Worm (Caenorhabditis elegans) whole organism, L2 larva: ENCODE data around the gene dhs-11.
A peak's percentile ranks its signal among the peaks of the same experiment; 100 is the strongest.

Experiments used
- C34F6.9 ChIP-seq: fragments of 150-350 bp; optimal IDR thresholded peaks from 2 replicates; lab custom pipeline; 2014; ENCODE audit warnings: missing biosample characterization, missing genetic modification characterization
- F13H6.1 ChIP-seq: sonication (generic microtip); optimal IDR thresholded peaks from 2 replicates; lab custom pipeline; 2016; ENCODE audit warnings: missing genetic modification characterization, missing compliant biosample characterization
- R02D3.7 ChIP-seq: fragments of 150-350 bp; optimal IDR thresholded peaks from 2 replicates; lab custom pipeline; 2014; ENCODE audit warnings: missing biosample characterization, missing genetic modification characterization
- ama-1 ChIP-seq: fragments of 150-350 bp; optimal IDR thresholded peaks from 2 replicates; lab custom pipeline; 2018; ENCODE audit warnings: inconsistent platforms
- blmp-1 ChIP-seq: sonication (generic microtip); optimal IDR thresholded peaks from 2 replicates; lab custom pipeline; 2017; ENCODE audit warnings: missing genetic modification characterization, mild to moderate bottlenecking, missing compliant biosample characterization, antibody characterized with exemption, moderate library complexity; ENCODE audit not compliant: insufficient read depth
- ceh-16 ChIP-seq: fragments of 150-350 bp; optimal IDR thresholded peaks from 2 replicates; lab custom pipeline; 2014; ENCODE audit warnings: missing biosample characterization, missing genetic modification characterization
- ceh-82 ChIP-seq: fragments of 150-350 bp; optimal IDR thresholded peaks from 2 replicates; lab custom pipeline; 2014; ENCODE audit warnings: missing biosample characterization, missing genetic modification characterization
- crh-2 ChIP-seq: sonication (generic microtip); optimal IDR thresholded peaks from 2 replicates; lab custom pipeline; 2017; ENCODE audit warnings: missing biosample characterization, missing genetic modification characterization
- egl-27 ChIP-seq: sonication (generic microtip); optimal IDR thresholded peaks from 3 replicates; lab custom pipeline; 2017; ENCODE audit warnings: missing biosample characterization, missing genetic modification reagents, missing genetic modification characterization
- elt-1 ChIP-seq: fragments of 150-350 bp; optimal IDR thresholded peaks from 2 replicates; lab custom pipeline; 2014; ENCODE audit warnings: missing biosample characterization, missing genetic modification characterization
- fos-1 ChIP-seq: fragments of 150-350 bp; optimal IDR thresholded peaks from 2 replicates; lab custom pipeline; 2014; ENCODE audit warnings: missing biosample characterization, missing genetic modification characterization
- gmeb-1 ChIP-seq: fragments of 150-350 bp; optimal IDR thresholded peaks from 2 replicates; lab custom pipeline; 2014; ENCODE audit warnings: missing biosample characterization, missing genetic modification characterization
- lin-11 ChIP-seq: fragments of 150-350 bp; sonication (generic microtip); optimal IDR thresholded peaks from 2 replicates; lab custom pipeline; 2014; ENCODE audit warnings: missing biosample characterization, missing genetic modification characterization, inconsistent platforms, mixed read lengths
- lin-13 ChIP-seq: fragments of 150-350 bp; optimal IDR thresholded peaks from 2 replicates; lab custom pipeline; 2014; ENCODE audit warnings: missing biosample characterization, missing genetic modification reagents, missing genetic modification characterization
- lin-39 ChIP-seq: fragments of 150-350 bp; optimal IDR thresholded peaks from 2 replicates; lab custom pipeline; 2014; ENCODE audit warnings: missing biosample characterization, missing genetic modification reagents, missing genetic modification characterization
- lsy-2 ChIP-seq, 2 experiments: fragments of 150-350 bp in 1 of 2; sonication (generic microtip) in 1 of 2; optimal IDR thresholded peaks; 2 replicates each; lab custom pipeline; 2014 to 2017; ENCODE audit warnings: missing biosample characterization in 2 of 2, missing genetic modification characterization in 2 of 2
- mab-5 ChIP-seq: fragments of 150-350 bp; optimal IDR thresholded peaks from 2 replicates; lab custom pipeline; 2014; ENCODE audit warnings: missing biosample characterization, missing genetic modification characterization
- mbf-1 ChIP-seq: sonication (generic microtip); optimal IDR thresholded peaks from 2 replicates; lab custom pipeline; 2017; ENCODE audit warnings: missing biosample characterization, missing genetic modification characterization
- mdl-1 ChIP-seq, 2 experiments: fragments of 150-350 bp in 1 of 2; sonication (generic microtip) in 1 of 2; optimal IDR thresholded peaks; 2 replicates each; lab custom pipeline; 2017; ENCODE audit warnings: missing biosample characterization in 2 of 2, missing genetic modification characterization in 2 of 2
- nhr-10 ChIP-seq: sonication (generic microtip); optimal IDR thresholded peaks from 2 replicates; lab custom pipeline; 2017; ENCODE audit warnings: missing biosample characterization, missing genetic modification characterization
- nhr-11 ChIP-seq: fragments of 150-350 bp; optimal IDR thresholded peaks from 2 replicates; lab custom pipeline; 2014; ENCODE audit warnings: missing biosample characterization, missing genetic modification characterization
- nhr-12 ChIP-seq: fragments of 150-350 bp; optimal IDR thresholded peaks from 2 replicates; lab custom pipeline; 2014; ENCODE audit warnings: missing biosample characterization, missing genetic modification characterization
- nhr-129 ChIP-seq: fragments of 150-350 bp; optimal IDR thresholded peaks from 2 replicates; lab custom pipeline; 2014; ENCODE audit warnings: missing biosample characterization, missing genetic modification characterization
- nhr-21 ChIP-seq: fragments of 150-350 bp; optimal IDR thresholded peaks from 2 replicates; lab custom pipeline; 2014; ENCODE audit warnings: missing biosample characterization, missing genetic modification characterization
- nhr-23 ChIP-seq: fragments of 150-350 bp; optimal IDR thresholded peaks from 2 replicates; lab custom pipeline; 2014; ENCODE audit warnings: missing biosample characterization, missing genetic modification reagents, missing genetic modification characterization
- nhr-237 ChIP-seq: fragments of 150-350 bp; optimal IDR thresholded peaks from 2 replicates; lab custom pipeline; 2014; ENCODE audit warnings: missing biosample characterization, missing genetic modification characterization
- nhr-25 ChIP-seq: fragments of 150-350 bp; sonication (generic microtip); optimal IDR thresholded peaks from 3 replicates; lab custom pipeline; 2014; ENCODE audit warnings: missing biosample characterization, missing genetic modification characterization
- nhr-6 ChIP-seq: fragments of 150-350 bp; optimal IDR thresholded peaks from 2 replicates; lab custom pipeline; 2014; ENCODE audit warnings: missing biosample characterization, missing genetic modification characterization
- nhr-77 ChIP-seq: fragments of 150-350 bp; optimal IDR thresholded peaks from 2 replicates; lab custom pipeline; 2014; ENCODE audit warnings: missing biosample characterization, missing genetic modification characterization
- peb-1 ChIP-seq: fragments of 150-350 bp; optimal IDR thresholded peaks from 2 replicates; lab custom pipeline; 2014; ENCODE audit warnings: missing biosample characterization, missing genetic modification characterization
- skn-1 ChIP-seq: sonication (generic microtip); optimal IDR thresholded peaks from 2 replicates; lab custom pipeline; 2017; ENCODE audit warnings: missing biosample characterization, missing genetic modification characterization
- sma-3 ChIP-seq: sonication (generic microtip); optimal IDR thresholded peaks from 2 replicates; lab custom pipeline; 2016; ENCODE audit warnings: missing genetic modification reagents, missing genetic modification characterization, missing compliant biosample characterization
- sma-9 ChIP-seq, 2 experiments: fragments of 150-350 bp in 1 of 2; sonication (generic microtip) in 1 of 2; optimal IDR thresholded peaks; 2 replicates each; lab custom pipeline; 2014 to 2016; ENCODE audit warnings: missing genetic modification characterization in 2 of 2, mild to moderate bottlenecking in 1 of 2, missing biosample characterization in 1 of 2, missing compliant biosample characterization in 1 of 2, missing genetic modification reagents in 1 of 2, moderate library complexity in 1 of 2
- snpc-4 ChIP-seq: fragments of 150-350 bp; optimal IDR thresholded peaks from 2 replicates; lab custom pipeline; 2014; ENCODE audit warnings: missing biosample characterization, missing genetic modification characterization
- unc-39 ChIP-seq: fragments of 150-350 bp; optimal IDR thresholded peaks from 2 replicates; lab custom pipeline; 2014; ENCODE audit warnings: missing biosample characterization, missing genetic modification characterization
- unc-55 ChIP-seq: fragments of 150-350 bp; sonication (generic microtip); optimal IDR thresholded peaks from 3 replicates; lab custom pipeline; 2014; ENCODE audit warnings: missing biosample characterization, missing genetic modification reagents, missing genetic modification characterization
- unc-62 ChIP-seq: fragments of 150-350 bp; optimal IDR thresholded peaks from 2 replicates; lab custom pipeline; 2014; ENCODE audit warnings: missing biosample characterization, missing genetic modification reagents, missing genetic modification characterization
- ztf-1 ChIP-seq: fragments of 200-800 bp; sonication (Bioruptor generic); conservative IDR thresholded peaks from 2 replicates; pipeline ENCODE4 v1.3.6; 2022; ENCODE audit warnings: missing genetic modification characterization, missing compliant biosample characterization
- ztf-11 ChIP-seq: sonication (generic microtip); optimal IDR thresholded peaks from 2 replicates; lab custom pipeline; 2017; ENCODE audit warnings: missing biosample characterization, missing genetic modification characterization
- ztf-4 ChIP-seq: fragments of 150-350 bp; optimal IDR thresholded peaks from 2 replicates; lab custom pipeline; 2014; ENCODE audit warnings: missing biosample characterization, missing genetic modification characterization

Gene dhs-11

ce11 chrIII:10615166-10615565 is 27.5 kb downstream of the dhs-11 start, which contains the start of gene mrpl-22:
Gene mrpl-22, plus strand, starts transcription at chrIII:10615466.
- TF ChIP-seq peb-1 (tag; lab: Kevin White, UChicago) (no peak), C34F6.9 (no peak), unc-39 (tag; lab: Kevin White, UChicago) (no peak), ztf-1 (no peak), nhr-6 (tag; lab: Kevin White, UChicago) (no peak), elt-1 (tag; lab: Kevin White, UChicago) (no peak), egl-27 (tag; lab: Kevin White, UChicago) (no peak), sma-3 (GFP tag; lab: Kevin White, UChicago) (no peak), R02D3.7 (tag; lab: Kevin White, UChicago) (no peak), skn-1 (tag; lab: Kevin White, UChicago) (no peak)
- TF ChIP-seq, all 48 proteins: peak for 0

DNA sequence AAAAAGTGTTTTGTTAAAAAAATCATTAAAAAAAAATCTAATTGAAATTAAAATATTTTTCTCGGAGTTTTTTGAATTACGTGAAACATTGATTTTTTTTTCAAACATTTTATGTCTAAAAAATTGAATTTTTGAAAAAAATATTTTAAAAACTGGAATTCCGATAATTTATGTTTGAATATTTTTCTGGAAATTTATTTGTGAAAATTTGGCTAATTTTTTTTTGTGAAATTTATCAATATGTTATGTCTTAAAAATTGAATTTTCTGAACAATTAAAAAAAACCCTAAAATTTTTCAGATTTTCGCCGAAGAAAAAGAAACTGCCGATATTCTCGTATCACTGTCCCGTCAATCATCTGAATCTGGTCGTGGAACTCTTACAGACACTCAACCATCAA is 30.3 kb downstream of the dhs-11 start, which contains the start of gene Y39A1A.24:
TSS of gene Y39A1A.24 (plus strand) at position 301 of the 400 bp plus-strand sequence.
- TF ChIP-seq skn-1 (tag; lab: Kevin White, UChicago), result no peak
- TF ChIP-seq fos-1 (tag; lab: Kevin White, UChicago), result no peak
- no peak for TF ChIP-seq unc-55
- TF ChIP-seq sma-3 (GFP tag; lab: Kevin White, UChicago), result no peak
- TF ChIP-seq nhr-23 (tag; lab: Kevin White, UChicago), result no peak
- no peak for TF ChIP-seq nhr-12 (tag; lab: Kevin White, UChicago)
- no peak for TF ChIP-seq egl-27 (tag; lab: Kevin White, UChicago)
- no peak for TF ChIP-seq lin-11 (tag; lab: Kevin White, UChicago)
- TF ChIP-seq nhr-6 (tag; lab: Kevin White, UChicago), result no peak
- no peak for TF ChIP-seq ceh-82 (tag; lab: Kevin White, UChicago)
- TF ChIP-seq ceh-16 (tag; lab: Kevin White, UChicago), result no peak
- no peak for TF ChIP-seq nhr-237 (tag; lab: Kevin White, UChicago)
- no peak for TF ChIP-seq crh-2 (tag; lab: Kevin White, UChicago)
- TF ChIP-seq lin-39, result no peak
- TF ChIP-seq F13H6.1, result no peak

ce11 chrIII:10608161-10608560 is 34.5 kb downstream of the dhs-11 start:
- no peak for TF ChIP-seq egl-27 (tag; lab: Kevin White, UChicago)
- peak; percentile 29 for TF ChIP-seq crh-2 (tag; lab: Kevin White, UChicago)
- TF ChIP-seq unc-55, result peak; percentile 62
- TF ChIP-seq C34F6.9, result peak; percentile 75
- no peak for TF ChIP-seq lin-11 (tag; lab: Kevin White, UChicago)
- TF ChIP-seq nhr-21 (tag; lab: Kevin White, UChicago), result no peak
- no peak for TF ChIP-seq ceh-82 (tag; lab: Kevin White, UChicago)
- TF ChIP-seq lin-13 (GFP tag; lab: Kevin White, UChicago), result peak; percentile 7
- no peak for TF ChIP-seq skn-1 (tag; lab: Kevin White, UChicago)
- no peak for TF ChIP-seq R02D3.7 (tag; lab: Kevin White, UChicago)
- no peak for TF ChIP-seq snpc-4 (tag; lab: Kevin White, UChicago)
- peak in 1 of 2 experiments; percentile 24 for TF ChIP-seq lsy-2 (tag; optimal IDR thresholded peaks at IDR 0.05; lab: Kevin White, UChicago)

- no peak for TF ChIP-seq ztf-4 (tag; lab: Kevin White, UChicago)
- TF ChIP-seq nhr-25 (tag; lab: Kevin White, UChicago), result no peak
- TF ChIP-seq nhr-77 (tag; lab: Kevin White, UChicago), result no peak
- no peak for TF ChIP-seq snpc-4 (tag; lab: Kevin White, UChicago)
Observed at ce11 chrIII:10605049-10605448, 37.6 kb downstream of the dhs-11 start, which contains the start of gene rabx-5. Gene rabx-5, plus strand, starts transcription at chrIII:10605349.

DNA sequence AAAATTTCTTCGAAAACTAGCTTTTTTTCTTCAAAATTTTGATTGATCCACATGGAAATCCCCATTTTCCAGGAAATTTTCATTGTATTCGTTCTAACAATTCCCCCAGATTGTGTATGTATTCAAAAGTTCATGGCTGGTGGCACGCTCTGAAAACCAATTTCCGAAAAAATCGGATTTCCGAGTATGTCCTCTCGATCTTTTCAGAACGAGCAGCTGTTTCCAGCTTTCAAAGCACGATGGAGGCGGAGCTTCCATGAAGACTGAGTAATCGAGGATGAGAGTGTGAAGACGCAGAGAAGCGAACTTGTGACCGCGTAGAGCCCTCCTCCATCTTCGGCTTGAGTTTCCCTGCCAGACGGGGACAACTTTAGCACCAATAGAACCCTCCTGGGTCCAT is 38.3 kb downstream of the dhs-11 start:
- no peak for TF ChIP-seq ceh-16 (tag; lab: Kevin White, UChicago)
- no peak for TF ChIP-seq egl-27 (tag; lab: Kevin White, UChicago)
- TF ChIP-seq unc-55, result peak; percentile 6
- no peak for TF ChIP-seq lin-39
- no peak for TF ChIP-seq R02D3.7 (tag; lab: Kevin White, UChicago)
- TF ChIP-seq ztf-11 (tag; lab: Kevin White, UChicago), result no peak
- no peak for TF ChIP-seq mdl-1 (tag; optimal IDR thresholded peaks at IDR 0.05; lab: Kevin White, UChicago)
- no peak for TF ChIP-seq mbf-1
- no peak for TF ChIP-seq nhr-11 (tag; lab: Kevin White, UChicago)
- no peak for TF ChIP-seq unc-39 (tag; lab: Kevin White, UChicago)
- TF ChIP-seq ama-1 (lab: Kevin White, UChicago), result no peak
- TF ChIP-seq sma-9 (GFP tag; optimal IDR thresholded peaks at IDR 0.05; lab: Kevin White, UChicago), result no peak
- TF ChIP-seq sma-9 (tag; optimal IDR thresholded peaks at IDR 0.05; lab: Kevin White, UChicago), result no peak
- no peak for TF ChIP-seq skn-1 (tag; lab: Kevin White, UChicago)
- no peak for TF ChIP-seq blmp-1
- no peak for TF ChIP-seq snpc-4 (tag; lab: Kevin White, UChicago)
- no peak for TF ChIP-seq sma-3 (GFP tag; lab: Kevin White, UChicago)
- TF ChIP-seq nhr-25 (tag; lab: Kevin White, UChicago), result no peak
- no peak for TF ChIP-seq gmeb-1 (tag; lab: Kevin White, UChicago)
- TF ChIP-seq nhr-12 (tag; lab: Kevin White, UChicago), result no peak
- TF ChIP-seq nhr-23 (tag; lab: Kevin White, UChicago), result no peak
- TF ChIP-seq lsy-2 (tag; optimal IDR thresholded peaks at IDR 0.05; lab: Kevin White, UChicago), result peak in 1 of 2 experiments; percentile 23
- TF ChIP-seq nhr-10 (tag; lab: Kevin White, UChicago), result no peak
- peak; percentile 32 for TF ChIP-seq nhr-129 (tag; lab: Kevin White, UChicago)
- peak; percentile 18 for TF ChIP-seq C34F6.9
- no peak for TF ChIP-seq nhr-77 (tag; lab: Kevin White, UChicago)
- TF ChIP-seq F13H6.1, result no peak
- TF ChIP-seq peb-1 (tag; lab: Kevin White, UChicago), result no peak
- peak; percentile 55 for TF ChIP-seq lin-11 (tag; lab: Kevin White, UChicago)
- no peak for TF ChIP-seq unc-62
- TF ChIP-seq mab-5 (tag; lab: Kevin White, UChicago), result no peak
- TF ChIP-seq nhr-21 (tag; lab: Kevin White, UChicago), result peak; percentile 45
